Worm (Caenorhabditis elegans) whole organism, young adult: ENCODE measurements around the gene F13D12.10.

Experiments
- B0019.2 ChIP-seq: fragments of 200-800 bp; sonication (Bioruptor generic); conservative IDR thresholded peaks from 2 replicates; pipeline ENCODE4 v1.3.6; 2022; ENCODE audit warnings: missing genetic modification reagents, missing genetic modification characterization, missing compliant biosample characterization
- B0261.1 ChIP-seq: sonication (generic microtip); optimal IDR thresholded peaks from 2 replicates; lab custom pipeline; 2016; ENCODE audit warnings: mild to moderate bottlenecking, missing genetic modification characterization, moderate library complexity, missing compliant biosample characterization
- F22D6.2 ChIP-seq: sonication (generic microtip); optimal IDR thresholded peaks from 2 replicates; lab custom pipeline; 2016; ENCODE audit warnings: mild to moderate bottlenecking, missing genetic modification characterization, missing compliant biosample characterization
- F23B12.7 ChIP-seq: sonication (generic microtip); optimal IDR thresholded peaks from 2 replicates; lab custom pipeline; 2017; ENCODE audit warnings: missing genetic modification characterization, mild to moderate bottlenecking, missing compliant biosample characterization, antibody characterized with exemption, moderate library complexity; ENCODE audit not compliant: insufficient read depth
- F33H1.4 ChIP-seq: fragments of 200-800 bp; sonication (Bioruptor generic); IDR thresholded peaks from 2 replicates; pipeline ENCODE4 v1.3.6; 2022; ENCODE audit warnings: missing genetic modification reagents, missing genetic modification characterization, missing compliant biosample characterization
- F39B2.1 ChIP-seq: fragments of 200-800 bp; sonication (Bioruptor generic); IDR thresholded peaks from 2 replicates; pipeline ENCODE4 v1.3.6; 2022; ENCODE audit warnings: missing genetic modification reagents, missing genetic modification characterization, missing compliant biosample characterization
- F52B5.7 ChIP-seq: sonication (generic microtip); optimal IDR thresholded peaks from 2 replicates; lab custom pipeline; 2016; ENCODE audit warnings: mild to moderate bottlenecking, missing genetic modification characterization, missing compliant biosample characterization
- F55B11.4 ChIP-seq: sonication (generic microtip); optimal IDR thresholded peaks from 2 replicates; lab custom pipeline; 2016; ENCODE audit warnings: missing compliant biosample characterization, missing genetic modification characterization, borderline replicate concordance; ENCODE audit not compliant: insufficient read depth
- K11D2.4 ChIP-seq: fragments of 200-800 bp; sonication (Bioruptor generic); IDR thresholded peaks from 2 replicates; pipeline ENCODE4 v1.3.6; 2022; ENCODE audit warnings: missing genetic modification reagents, missing genetic modification characterization, missing compliant biosample characterization
- T07F8.4 ChIP-seq: sonication (generic microtip); optimal IDR thresholded peaks from 2 replicates; lab custom pipeline; 2016; ENCODE audit warnings: mild to moderate bottlenecking, missing genetic modification characterization, moderate library complexity, missing compliant biosample characterization
- ama-1 ChIP-seq, 3 experiments: fragments of 150-350 bp in 1 of 3; sonication (generic microtip) in 2 of 3; optimal IDR thresholded peaks; 2 replicates each; lab custom pipeline; 2014 to 2018; ENCODE audit warnings: missing biosample characterization in 2 of 3, missing genetic modification characterization in 2 of 3, missing genetic modification reagents in 2 of 3
- aptf-2 ChIP-seq: fragments of 200-800 bp; sonication (Bioruptor generic); conservative IDR thresholded peaks from 2 replicates; pipeline ENCODE4 v1.3.6; 2022; ENCODE audit warnings: missing genetic modification reagents, missing genetic modification characterization, missing compliant biosample characterization
- attf-3 ChIP-seq: fragments of 200-800 bp; sonication (Bioruptor generic); conservative IDR thresholded peaks from 2 replicates; pipeline ENCODE4 v1.3.6; 2022; ENCODE audit warnings: missing genetic modification reagents, missing genetic modification characterization, missing compliant biosample characterization
- cebp-1 ChIP-seq, 2 experiments: fragments of 200-800 bp in 1 of 2; sonication (Bioruptor generic) in 1 of 2; sonication (generic microtip) in 1 of 2; IDR thresholded peaks in 1 of 2; optimal IDR thresholded peaks in 1 of 2; 2 replicates each; pipeline versions ENCODE4 v1.3.6 to Lab custom; 2017 to 2022; ENCODE audit warnings: missing compliant biosample characterization in 2 of 2, missing genetic modification characterization in 2 of 2, mild to moderate bottlenecking in 1 of 2, missing genetic modification reagents in 1 of 2, moderate library complexity in 1 of 2
- ceh-100 ChIP-seq: fragments of 200-800 bp; sonication (Bioruptor generic); IDR thresholded peaks from 2 replicates; pipeline ENCODE4 v1.3.6; 2022; ENCODE audit warnings: missing genetic modification reagents, missing genetic modification characterization, missing compliant biosample characterization
- ceh-27 ChIP-seq: fragments of 200-800 bp; sonication (Bioruptor generic); optimal IDR thresholded peaks from 2 replicates; lab custom pipeline; 2018; ENCODE audit warnings: mild to moderate bottlenecking, missing genetic modification characterization, moderate library complexity, missing compliant biosample characterization
- ceh-40 ChIP-seq: fragments of 200-800 bp; sonication (Bioruptor generic); IDR thresholded peaks from 2 replicates; pipeline ENCODE4 v1.3.6; 2022; ENCODE audit warnings: missing genetic modification characterization, missing compliant biosample characterization
- ceh-79 ChIP-seq: sonication (generic microtip); optimal IDR thresholded peaks from 2 replicates; lab custom pipeline; 2017; ENCODE audit warnings: mild to moderate bottlenecking, missing genetic modification characterization, missing compliant biosample characterization
- ceh-91 ChIP-seq: fragments of 200-800 bp; sonication (Bioruptor generic); IDR thresholded peaks from 2 replicates; pipeline ENCODE4 v1.3.6; 2022; ENCODE audit warnings: missing genetic modification reagents, missing genetic modification characterization, missing compliant biosample characterization
- chd-7 ChIP-seq: sonication (generic microtip); optimal IDR thresholded peaks from 2 replicates; lab custom pipeline; 2016; ENCODE audit warnings: mild to moderate bottlenecking, missing genetic modification characterization, moderate library complexity, missing compliant biosample characterization
- die-1 ChIP-seq: sonication (generic microtip); optimal IDR thresholded peaks from 2 replicates; lab custom pipeline; 2016; ENCODE audit warnings: missing genotype, mild to moderate bottlenecking, missing genetic modification characterization, missing compliant biosample characterization
- dox-1 ChIP-seq: fragments of 200-800 bp; sonication (Bioruptor generic); IDR thresholded peaks from 2 replicates; pipeline ENCODE4 v1.3.6; 2022; ENCODE audit warnings: missing genetic modification reagents, missing genetic modification characterization, missing compliant biosample characterization
- egl-18 ChIP-seq: fragments of 200-800 bp; sonication (Bioruptor generic); IDR thresholded peaks from 2 replicates; pipeline ENCODE4 v1.3.6; 2022; ENCODE audit warnings: missing genetic modification reagents, missing genetic modification characterization, missing compliant biosample characterization
- egrh-3 ChIP-seq: fragments of 200-800 bp; sonication (Bioruptor generic); IDR thresholded peaks from 2 replicates; pipeline ENCODE4 v1.3.6; 2022; ENCODE audit warnings: missing genetic modification reagents, missing genetic modification characterization, missing compliant biosample characterization
- ets-4 ChIP-seq: fragments of 200-800 bp; sonication (Bioruptor generic); optimal IDR thresholded peaks from 2 replicates; lab custom pipeline; 2018; ENCODE audit warnings: mild to moderate bottlenecking, missing genetic modification characterization, missing compliant biosample characterization
- him-1 ChIP-seq: sonication (generic microtip); optimal IDR thresholded peaks from 2 replicates; lab custom pipeline; 2016; ENCODE audit warnings: missing genotype, missing genetic modification reagents, missing genetic modification characterization, missing compliant biosample characterization
- hlh-12 ChIP-seq: sonication (generic microtip); optimal IDR thresholded peaks from 2 replicates; lab custom pipeline; 2016; ENCODE audit warnings: missing genetic modification characterization, missing compliant biosample characterization
- hrde-1 ChIP-seq: sonication (generic microtip); optimal IDR thresholded peaks from 2 replicates; lab custom pipeline; 2016; ENCODE audit warnings: missing genetic modification characterization, mild to moderate bottlenecking, missing compliant biosample characterization, moderate library complexity, missing genotype, missing genetic modification reagents, borderline replicate concordance
- let-607 ChIP-seq, 2 experiments: fragments of 200-800 bp in 1 of 2; sonication (Bioruptor generic) in 1 of 2; sonication (generic microtip) in 1 of 2; optimal IDR thresholded peaks; 2 replicates each; lab custom pipeline; 2016 to 2018; ENCODE audit warnings: mild to moderate bottlenecking in 2 of 2, missing compliant biosample characterization in 2 of 2, missing genetic modification characterization in 2 of 2, moderate library complexity in 2 of 2, missing genotype in 1 of 2
- lin-35 ChIP-seq, 3 experiments: fragments of 150-350 bp in 2 of 3; sonication (generic microtip) in 1 of 3; optimal IDR thresholded peaks; 2 replicates each; lab custom pipeline; 2014 to 2018; ENCODE audit warnings: missing biosample characterization in 3 of 3, missing genetic modification characterization in 3 of 3, missing genetic modification reagents in 3 of 3
- lin-40 ChIP-seq: sonication (generic microtip); optimal IDR thresholded peaks from 2 replicates; lab custom pipeline; 2016; ENCODE audit warnings: missing genetic modification characterization, mild to moderate bottlenecking, missing compliant biosample characterization, missing genotype, missing genetic modification reagents
- madf-6 ChIP-seq: fragments of 200-800 bp; sonication (Bioruptor generic); IDR thresholded peaks from 2 replicates; pipeline ENCODE4 v1.3.6; 2022; ENCODE audit warnings: missing genetic modification reagents, missing genetic modification characterization, missing compliant biosample characterization
- mel-28 ChIP-seq: sonication (generic microtip); optimal IDR thresholded peaks from 2 replicates; lab custom pipeline; 2016; ENCODE audit warnings: borderline replicate concordance, mild to moderate bottlenecking, missing genetic modification characterization, missing compliant biosample characterization
- mxl-1 ChIP-seq: sonication (generic microtip); optimal IDR thresholded peaks from 2 replicates; lab custom pipeline; 2016; ENCODE audit warnings: missing genetic modification characterization, missing compliant biosample characterization
- nfya-1 ChIP-seq: sonication (generic microtip); optimal IDR thresholded peaks from 2 replicates; lab custom pipeline; 2017; ENCODE audit warnings: antibody characterized with exemption, missing compliant biosample characterization, missing genetic modification characterization, borderline replicate concordance; ENCODE audit not compliant: insufficient read depth
- nfyb-1 ChIP-seq: fragments of 200-800 bp; sonication (Bioruptor generic); IDR thresholded peaks from 2 replicates; pipeline ENCODE4 v1.3.6; 2022; ENCODE audit warnings: missing genetic modification reagents, missing genetic modification characterization, missing compliant biosample characterization
- nhr-179 ChIP-seq: sonication (generic microtip); optimal IDR thresholded peaks from 2 replicates; lab custom pipeline; 2016; ENCODE audit warnings: mild to moderate bottlenecking, missing genetic modification characterization, missing compliant biosample characterization
- rcor-1 ChIP-seq: fragments of 200-800 bp; sonication (Bioruptor generic); IDR thresholded peaks from 2 replicates; pipeline ENCODE4 v1.3.6; 2022; ENCODE audit warnings: missing genetic modification reagents, missing genetic modification characterization, missing compliant biosample characterization
- rec-8 ChIP-seq, 2 experiments: sonication (generic microtip); optimal IDR thresholded peaks; 2 replicates each; lab custom pipeline; 2016; ENCODE audit warnings: mild to moderate bottlenecking in 2 of 2, missing genetic modification characterization in 2 of 2, missing genetic modification reagents in 2 of 2, missing genotype in 2 of 2, missing biosample characterization in 1 of 2, missing compliant biosample characterization in 1 of 2, moderate library complexity in 1 of 2
- repo-1 ChIP-seq: sonication (generic microtip); optimal IDR thresholded peaks from 2 replicates; lab custom pipeline; 2017; ENCODE audit warnings: mild to moderate bottlenecking, missing genetic modification characterization, missing compliant biosample characterization
- rpc-1 ChIP-seq, 2 experiments: fragments of 150-350 bp in 1 of 2; sonication (generic microtip) in 1 of 2; optimal IDR thresholded peaks; 2 replicates each; lab custom pipeline; 2014 to 2018; ENCODE audit warnings: missing biosample characterization in 1 of 2, missing genetic modification characterization in 1 of 2, missing genetic modification reagents in 1 of 2, missing genotype in 1 of 2
- snpc-3.4 ChIP-seq: sonication (generic microtip); optimal IDR thresholded peaks from 2 replicates; lab custom pipeline; 2017; ENCODE audit warnings: missing genetic modification characterization, mild to moderate bottlenecking, missing compliant biosample characterization, antibody characterized with exemption, moderate library complexity, missing genotype, missing genetic modification reagents
- tlf-1 ChIP-seq: fragments of 200-800 bp; sonication (Bioruptor generic); optimal IDR thresholded peaks from 2 replicates; lab custom pipeline; 2018; ENCODE audit warnings: mild to moderate bottlenecking, missing genetic modification characterization, missing compliant biosample characterization
- xnd-1 ChIP-seq: sonication (generic microtip); optimal IDR thresholded peaks from 2 replicates; lab custom pipeline; 2016; ENCODE audit warnings: missing genotype, missing genetic modification reagents, missing genetic modification characterization, missing compliant biosample characterization
- zfh-2 ChIP-seq: fragments of 200-800 bp; sonication (Bioruptor generic); conservative IDR thresholded peaks from 2 replicates; pipeline ENCODE4 v1.3.6; 2022; ENCODE audit warnings: missing genetic modification reagents, missing genetic modification characterization, missing compliant biosample characterization

F13D12.10 gene

DNA sequence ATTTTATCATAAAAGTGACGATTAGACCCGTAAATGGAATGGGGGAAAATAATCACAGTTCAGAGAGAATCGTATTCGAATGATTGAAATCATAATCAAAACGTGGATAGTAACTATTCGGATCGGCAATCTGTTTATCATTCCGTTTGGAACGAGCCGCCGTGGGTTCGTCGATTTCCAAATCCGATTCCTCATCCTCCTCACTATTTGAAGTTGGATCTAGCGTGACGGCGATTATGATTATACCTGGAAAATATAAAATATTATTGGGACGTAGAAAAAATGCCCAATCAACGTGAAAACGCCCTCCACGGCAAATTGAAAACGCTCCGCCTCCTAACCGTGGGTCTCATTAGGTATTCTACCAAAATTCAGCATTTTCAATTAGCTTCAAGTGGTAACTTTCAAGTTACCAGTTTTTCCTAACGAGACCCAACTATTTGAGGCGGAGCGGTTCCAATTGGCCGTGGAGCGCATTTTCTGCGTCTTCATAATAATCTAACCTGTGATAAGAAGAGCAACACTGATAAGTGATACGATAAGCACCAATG is 17.6 kb downstream of the F13D12.10 start (continued):
- TF ChIP-seq F52B5.7 (tag; lab: Kevin White, UChicago) (no peak), F33H1.4 (GFP tag; lab: Robert Waterston, UW) (no peak), madf-6 (peak; percentile 20), egrh-3 (no peak), B0019.2 (no peak), F23B12.7 (no peak), hrde-1 (tag; lab: Kevin White, UChicago) (no peak), ceh-91 (peak; percentile 23; the same call in 1 of the 2 replicates), ceh-40 (GFP tag; lab: Robert Waterston, UW) (no peak), rec-8 (tag; optimal IDR thresholded peaks at IDR 0.05; lab: Kevin White, UChicago) (no peak), rcor-1 (no peak), mxl-1 (tag; lab: Kevin White, UChicago) (no peak), chd-7 (peak; percentile 53), F39B2.1 (GFP tag; lab: Robert Waterston, UW) (no peak), aptf-2 (GFP tag; lab: Robert Waterston, UW) (no peak), attf-3 (no peak), ceh-79 (no peak), die-1 (tag; lab: Kevin White, UChicago) (no peak), rpc-1 (optimal IDR thresholded peaks at IDR 0.05; lab: Kevin White, UChicago) (no peak), rpc-1 (tag; optimal IDR thresholded peaks at IDR 0.05; lab: Kevin White, UChicago) (no peak), xnd-1 (tag; lab: Kevin White, UChicago) (no peak), F22D6.2 (tag; lab: Kevin White, UChicago) (no peak), ama-1 (optimal IDR thresholded peaks at IDR 0.05; lab: Kevin White, UChicago) (no peak), ama-1 (GFP tag; optimal IDR thresholded peaks at IDR 0.05; lab: Kevin White, UChicago) (no peak), let-607 (tag; optimal IDR thresholded peaks at IDR 0.05; lab: Kevin White, UChicago) (peak in 1 of 2 experiments; percentile 9), ceh-27 (no peak), mel-28 (tag; lab: Kevin White, UChicago) (no peak), dox-1 (GFP tag; lab: Robert Waterston, UW) (0 out of 2 replicates have a peak, but pooled peaks have one; percentile 33), ets-4 (GFP tag; lab: Kevin White, UChicago) (no peak), repo-1 (tag; lab: Kevin White, UChicago) (peak; percentile 80), tlf-1 (GFP tag; lab: Kevin White, UChicago) (peak; percentile 47), nfyb-1 (GFP tag; lab: Robert Waterston, UW) (peak; percentile 72), T07F8.4 (no peak), hlh-12 (tag; lab: Kevin White, UChicago) (no peak), K11D2.4 (GFP tag; lab: Robert Waterston, UW) (no peak), nfya-1 (tag; lab: Kevin White, UChicago) (no peak), B0261.1 (tag; lab: Kevin White, UChicago) (no peak), ceh-100 (GFP tag; lab: Robert Waterston, UW) (no peak), him-1 (no peak), lin-35 (GFP tag; optimal IDR thresholded peaks at IDR 0.05; lab: Kevin White, UChicago) (peak in 1 of 3 experiments; percentile 40), nhr-179 (tag; lab: Kevin White, UChicago) (no peak), lin-40 (tag; lab: Kevin White, UChicago) (peak; percentile 63), zfh-2 (0 out of 2 replicates have a peak, but pooled peaks have one; percentile 23), cebp-1 (GFP tag; IDR thresholded peaks at IDR 0.05; lab: Robert Waterston, UW) (no peak), cebp-1 (tag; optimal IDR thresholded peaks at IDR 0.05; lab: Kevin White, UChicago) (peak; percentile 42), snpc-3.4 (tag; lab: Kevin White, UChicago) (no peak), F55B11.4 (tag; lab: Kevin White, UChicago) (no peak), egl-18 (GFP tag; lab: Robert Waterston, UW) (no peak)
